Fruit fly (Drosophila melanogaster) whole organism, adult: Measurements from ENCODE around the gene CG5910.

ENCODE experiments used
- CG7045 ChIP-seq: fragments of 200-800 bp; sonication (Bioruptor generic); optimal IDR thresholded peaks from 2 replicates; lab custom pipeline; 2017; ENCODE audit warnings: missing biosample characterization, mild to moderate bottlenecking, missing genetic modification characterization
- Crg-1 ChIP-seq: fragments of 200-800 bp; sonication (Bioruptor generic); optimal IDR thresholded peaks from 2 replicates; lab custom pipeline; 2016; ENCODE audit warnings: missing biosample characterization, missing genetic modification characterization
- ovo ChIP-seq: fragments of 200-800 bp; sonication (Bioruptor generic); optimal IDR thresholded peaks from 2 replicates; lab custom pipeline; 2016; ENCODE audit warnings: missing biosample characterization, missing genetic modification characterization
- tj ChIP-seq: fragments of 200-800 bp; sonication (Bioruptor generic); optimal IDR thresholded peaks from 3 replicates; lab custom pipeline; 2017; ENCODE audit warnings: missing biosample characterization, mild to moderate bottlenecking, missing genetic modification characterization, moderate library complexity

DNA sequence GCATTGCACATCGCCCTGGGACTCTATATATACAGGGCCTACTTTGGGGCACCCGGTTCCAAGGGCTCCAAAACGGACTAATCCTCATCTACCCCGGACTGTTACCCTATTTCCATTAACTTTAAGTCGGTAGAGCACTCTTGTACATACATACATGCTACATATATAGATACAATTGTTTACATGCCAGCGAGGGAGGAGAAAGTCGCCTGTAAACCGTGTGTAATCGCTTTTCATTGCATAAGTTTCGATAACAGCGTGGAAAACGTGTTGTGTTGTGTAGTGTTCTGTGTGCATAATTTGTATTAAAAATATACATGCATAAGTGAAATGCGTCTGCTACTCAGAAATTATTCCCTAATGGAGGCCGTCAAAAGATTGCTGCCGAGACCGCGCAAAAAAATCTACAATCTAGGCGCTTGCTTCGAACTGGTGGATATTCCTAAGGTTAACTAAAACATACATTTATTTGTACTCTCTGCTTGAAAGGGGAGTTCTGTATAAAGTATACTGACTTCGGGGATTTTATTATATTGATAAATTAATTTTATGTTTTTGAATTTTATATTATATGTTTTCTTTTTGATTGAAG, 32.1 kb downstream of the CG5910 start, which contains the start of gene isoQC:
- TF ChIP-seq Crg-1 = no peak
- TF ChIP-seq ovo (GFP tag; lab: Kevin White, UChicago) = no peak
- TF ChIP-seq CG7045 = no peak
- no peak for TF ChIP-seq tj
